Worm (Caenorhabditis elegans): ENCODE results near the gene F58E6.13.

- no peak for TF ChIP-seq him-1 (tag; optimal IDR thresholded peaks at IDR 0.05)
- no peak for TF ChIP-seq W03F9.2 (tag; optimal IDR thresholded peaks at IDR 0.05)
These were observed 10.7 kb downstream of the F58E6.13 start, which contains the start of gene F58E6.8 for ce11 chrV:9755725-9756124.
